Fruit fly (Drosophila melanogaster) whole organism, adult: ENCODE measurements around the gene Gs1.

Experiments used
- CG12768 ChIP-seq: fragments of 200-800 bp; sonication (Bioruptor generic); optimal IDR thresholded peaks from 2 replicates; lab custom pipeline; 2017; ENCODE audit warnings: missing biosample characterization, missing genetic modification characterization, mild to moderate bottlenecking, moderate library complexity, missing genetic modification reagents
- kay ChIP-seq: fragments of 200-800 bp; sonication (Bioruptor generic); peaks from one replicate; lab custom pipeline; 2016; ENCODE audit warnings: missing biosample characterization, missing genetic modification characterization, borderline replicate concordance
- tj ChIP-seq: fragments of 200-800 bp; sonication (Bioruptor generic); optimal IDR thresholded peaks from 3 replicates; lab custom pipeline; 2017; ENCODE audit warnings: missing biosample characterization, mild to moderate bottlenecking, missing genetic modification characterization, moderate library complexity

DNA sequence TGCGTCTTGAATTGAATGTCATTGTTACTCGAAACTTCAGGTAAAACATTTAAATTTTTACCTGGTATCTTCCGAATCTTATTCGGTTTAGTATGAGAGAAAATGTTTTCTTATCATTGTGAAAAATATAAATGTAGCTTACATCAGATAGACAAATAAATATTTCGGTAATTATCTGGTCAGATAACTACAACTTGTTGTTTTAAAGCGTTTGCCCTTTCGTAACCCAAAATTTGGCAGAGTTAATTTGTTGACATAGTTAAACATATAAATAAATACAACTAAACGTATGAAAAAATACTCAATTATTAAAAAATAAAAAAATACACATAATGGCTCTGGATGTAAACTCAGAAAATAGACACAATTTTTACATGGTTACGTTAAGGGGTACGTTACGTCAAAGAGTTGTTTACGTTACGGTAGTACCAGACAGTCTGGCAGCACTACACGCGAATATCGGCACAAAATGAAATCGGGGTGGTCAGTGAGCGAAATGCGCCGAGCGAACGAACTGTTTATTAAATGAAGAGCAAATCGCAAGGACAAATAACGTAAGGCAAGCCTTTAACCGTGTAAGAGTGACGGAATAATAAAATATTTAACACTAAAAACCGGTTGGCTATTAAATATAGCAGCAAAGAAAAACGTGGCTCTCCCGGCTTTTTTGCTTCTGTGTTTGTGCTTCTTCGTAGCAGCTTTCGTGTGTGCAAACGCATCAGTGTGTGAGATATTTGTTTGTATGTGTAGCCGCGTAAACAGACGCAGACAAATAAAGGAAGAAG, 50.7 kb downstream of the Gs1 start:
- TF ChIP-seq CG12768 (GFP tag; lab: Kevin White, UChicago): peak; percentile 5
- TF ChIP-seq kay (GFP tag; lab: Kevin White, UChicago): peak; percentile 93
- peak; percentile 12 for TF ChIP-seq tj
